Fruit fly (Drosophila melanogaster): ENCODE results near the gene CG18765.

CG18765 gene

dm6 chr3R:11670888-11671287 lies 20.7 kb downstream of the CG18765 start:
- TF ChIP-seq Hr96 (GFP tag; optimal IDR thresholded peaks at IDR 0.05): no peak

- no peak for TF ChIP-seq CG5204 (GFP tag; optimal IDR thresholded peaks at IDR 0.05)
- no peak for TF ChIP-seq cnc (optimal IDR thresholded peaks at IDR 0.05)
- TF ChIP-seq CG12768 (GFP tag; optimal IDR thresholded peaks at IDR 0.05): no peak
- no peak for TF ChIP-seq Mnt (GFP tag; optimal IDR thresholded peaks at IDR 0.05)
- TF ChIP-seq CG7101 (tag; optimal IDR thresholded peaks at IDR 0.05): no peak
- no peak for TF ChIP-seq ovo (GFP tag; optimal IDR thresholded peaks at IDR 0.05)
- TF ChIP-seq CG14711 (tag; optimal IDR thresholded peaks at IDR 0.05): no peak
- no peak for TF ChIP-seq kay (GFP tag; ENCODE audit: borderline replicate concordance)
- no peak for TF ChIP-seq Hr96 (GFP tag; optimal IDR thresholded peaks at IDR 0.05)
- no peak for TF ChIP-seq cic (GFP tag; optimal IDR thresholded peaks at IDR 0.05)
- TF ChIP-seq toe (GFP tag; optimal IDR thresholded peaks at IDR 0.05): no peak
These were observed 21.6 kb downstream of the CG18765 start for dm6 chr3R:11669954-11670347.

dm6 chr3R:11669017-11669953 lies 22.3 kb downstream of the CG18765 start:
- TF ChIP-seq bab1 (GFP tag; optimal IDR thresholded peaks at IDR 0.05) (peak; percentile 2), kay (GFP tag; ENCODE audit: borderline replicate concordance) (no peak)

- peak; percentile 25 for TF ChIP-seq CG12768 (GFP tag; optimal IDR thresholded peaks at IDR 0.05)
- peak; percentile 11 for TF ChIP-seq Mnt (GFP tag; optimal IDR thresholded peaks at IDR 0.05)
- TF ChIP-seq kay (GFP tag; ENCODE audit: borderline replicate concordance): peak; percentile 88
- TF ChIP-seq toe (GFP tag; optimal IDR thresholded peaks at IDR 0.05): no peak
- peak; percentile 53 for TF ChIP-seq cic (GFP tag; optimal IDR thresholded peaks at IDR 0.05)
- TF ChIP-seq CG7045 (GFP tag; optimal IDR thresholded peaks at IDR 0.05): peak; percentile 8
These were observed 25.5 kb downstream of the CG18765 start for dm6 chr3R:11665925-11666687.

dm6 chr3R:11665508-11665907 lies 26.1 kb downstream of the CG18765 start:
- TF ChIP-seq Hr96 (GFP tag; optimal IDR thresholded peaks at IDR 0.05): no peak
- peak; percentile 47 for TF ChIP-seq bab1 (GFP tag; optimal IDR thresholded peaks at IDR 0.05)

- TF ChIP-seq tj (GFP tag; optimal IDR thresholded peaks at IDR 0.05) (no peak), Hr96 (GFP tag; optimal IDR thresholded peaks at IDR 0.05) (no peak), kay (GFP tag; ENCODE audit: borderline replicate concordance) (no peak), Mnt (GFP tag; optimal IDR thresholded peaks at IDR 0.05) (no peak), CG11617 (GFP tag; optimal IDR thresholded peaks at IDR 0.05) (no peak), toe (GFP tag; optimal IDR thresholded peaks at IDR 0.05) (no peak), CG14711 (tag; optimal IDR thresholded peaks at IDR 0.05) (no peak), cic (GFP tag; optimal IDR thresholded peaks at IDR 0.05) (no peak), CG12768 (GFP tag; optimal IDR thresholded peaks at IDR 0.05) (no peak)
These were observed 28.2 kb downstream of the CG18765 start for dm6 chr3R:11663441-11663840.

- TF ChIP-seq kay (GFP tag; ENCODE audit: borderline replicate concordance) (no peak), cic (GFP tag; optimal IDR thresholded peaks at IDR 0.05) (no peak), toe (GFP tag; optimal IDR thresholded peaks at IDR 0.05) (no peak), ovo (GFP tag; optimal IDR thresholded peaks at IDR 0.05) (no peak), CG11617 (GFP tag; optimal IDR thresholded peaks at IDR 0.05) (no peak), Clk (GFP tag; optimal IDR thresholded peaks at IDR 0.05) (no peak), CG7045 (GFP tag; optimal IDR thresholded peaks at IDR 0.05) (no peak), CG14711 (tag; optimal IDR thresholded peaks at IDR 0.05) (no peak), pad (GFP tag; optimal IDR thresholded peaks at IDR 0.05) (no peak), CG5204 (GFP tag; optimal IDR thresholded peaks at IDR 0.05) (no peak), Crg-1 (GFP tag; optimal IDR thresholded peaks at IDR 0.05) (no peak), CG12768 (GFP tag; optimal IDR thresholded peaks at IDR 0.05) (no peak), Mnt (GFP tag; optimal IDR thresholded peaks at IDR 0.05) (no peak), tj (GFP tag; optimal IDR thresholded peaks at IDR 0.05) (no peak), CG33017 (tag; optimal IDR thresholded peaks at IDR 0.05) (no peak), cnc (optimal IDR thresholded peaks at IDR 0.05) (no peak), Hr96 (GFP tag; optimal IDR thresholded peaks at IDR 0.05) (no peak)
These were observed 29.0 kb downstream of the CG18765 start for dm6 chr3R:11662617-11663016.
